Worm (Caenorhabditis elegans) whole organism, L4 larva: Measurements from ENCODE around the gene rle-1.

ENCODE experiments used
- F10B5.3 ChIP-seq: sonication (generic microtip); optimal IDR thresholded peaks from 2 replicates; lab custom pipeline; 2016; ENCODE audit warnings: mild to moderate bottlenecking, missing genetic modification characterization, missing compliant biosample characterization
- F44E2.7 ChIP-seq: fragments of 200-800 bp; sonication (Bioruptor generic); IDR thresholded peaks from 2 replicates; pipeline ENCODE4 v2.1.2; 2022; ENCODE audit warnings: missing genetic modification characterization, missing compliant biosample characterization
- R02D3.7 ChIP-seq: fragments of 150-350 bp; sonication (generic microtip); optimal IDR thresholded peaks from 3 replicates; lab custom pipeline; 2014; ENCODE audit warnings: missing biosample characterization, missing genetic modification characterization
- Y5F2A.4 ChIP-seq: fragments of 200-800 bp; sonication (Bioruptor generic); optimal IDR thresholded peaks from 2 replicates; lab custom pipeline; 2018; ENCODE audit warnings: mild to moderate bottlenecking, missing genetic modification characterization, missing compliant biosample characterization
- aly-2 ChIP-seq: sonication (generic microtip); optimal IDR thresholded peaks from 2 replicates; lab custom pipeline; 2018; ENCODE audit warnings: missing biosample characterization, missing genetic modification characterization
- ama-1 ChIP-seq: fragments of 150-350 bp; optimal IDR thresholded peaks from 2 replicates; lab custom pipeline; 2014; ENCODE audit warnings: inconsistent platforms, mixed read lengths
- attf-4 ChIP-seq: sonication (generic microtip); optimal IDR thresholded peaks from 3 replicates; lab custom pipeline; 2017; ENCODE audit warnings: missing biosample characterization, missing genetic modification characterization
- ceh-32 ChIP-seq: sonication (generic microtip); optimal IDR thresholded peaks from 2 replicates; lab custom pipeline; 2016; ENCODE audit warnings: mild to moderate bottlenecking, missing genetic modification characterization, missing compliant biosample characterization; ENCODE audit not compliant: poor library complexity
- ctbp-1 ChIP-seq: fragments of 200-800 bp; sonication (Bioruptor generic); IDR thresholded peaks from 2 replicates; pipeline ENCODE4 v1.3.6; 2022; ENCODE audit warnings: missing genetic modification reagents, missing genetic modification characterization, missing compliant biosample characterization
- daf-16 ChIP-seq, 3 experiments: sonication (generic microtip); optimal IDR thresholded peaks; 2 replicates each; lab custom pipeline; 2016 to 2017; ENCODE audit warnings: missing genetic modification characterization in 3 of 3, missing genetic modification reagents in 3 of 3, mild to moderate bottlenecking in 2 of 3, missing compliant biosample characterization in 2 of 3, missing biosample characterization in 1 of 3, moderate library complexity in 1 of 3
- dmd-6 ChIP-seq: fragments of 200-800 bp; sonication (Bioruptor generic); IDR thresholded peaks from 2 replicates; pipeline ENCODE4 v1.3.6; 2022; ENCODE audit warnings: missing genetic modification reagents, missing genetic modification characterization, missing compliant biosample characterization
- dmd-9 ChIP-seq: fragments of 200-800 bp; sonication (Bioruptor generic); IDR thresholded peaks from 2 replicates; pipeline ENCODE4 v1.3.6; 2022; ENCODE audit warnings: missing genetic modification reagents, missing genetic modification characterization, missing compliant biosample characterization
- egl-27 ChIP-seq: sonication (generic microtip); optimal IDR thresholded peaks from 3 replicates; lab custom pipeline; 2017; ENCODE audit warnings: missing biosample characterization, missing genetic modification reagents, missing genetic modification characterization
- egl-43 ChIP-seq: fragments of 200-800 bp; sonication (Bioruptor generic); IDR thresholded peaks from 2 replicates; pipeline ENCODE4 v1.3.6; 2022; ENCODE audit warnings: missing genetic modification reagents, missing genetic modification characterization, missing compliant biosample characterization
- fos-1 ChIP-seq: fragments of 150-350 bp; optimal IDR thresholded peaks from 2 replicates; lab custom pipeline; 2014; ENCODE audit warnings: missing biosample characterization, missing genetic modification characterization
- gei-8 ChIP-seq: fragments of 200-800 bp; sonication (Bioruptor generic); optimal IDR thresholded peaks from 2 replicates; lab custom pipeline; 2018; ENCODE audit warnings: mild to moderate bottlenecking, missing genetic modification characterization, missing compliant biosample characterization
- hif-1 ChIP-seq, 2 experiments: sonication (generic microtip); optimal IDR thresholded peaks; 2 replicates each; lab custom pipeline; 2016 to 2017; ENCODE audit warnings: missing compliant biosample characterization in 2 of 2, missing genetic modification characterization in 2 of 2, missing genetic modification reagents in 2 of 2, missing genotype in 2 of 2, mild to moderate bottlenecking in 1 of 2
- hlh-30 ChIP-seq: sonication (generic microtip); optimal IDR thresholded peaks from 2 replicates; lab custom pipeline; 2017; ENCODE audit warnings: antibody characterized with exemption, mild to moderate bottlenecking, missing genetic modification characterization, missing compliant biosample characterization; ENCODE audit not compliant: insufficient read depth
- jun-1 ChIP-seq: fragments of 150-350 bp; optimal IDR thresholded peaks from 2 replicates; lab custom pipeline; 2014; ENCODE audit warnings: missing biosample characterization, missing genetic modification reagents, missing genetic modification characterization
- lin-1 ChIP-seq: fragments of 200-800 bp; sonication (Bioruptor generic); IDR thresholded peaks from 2 replicates; pipeline ENCODE4 v1.3.6; 2022; ENCODE audit warnings: missing genetic modification reagents, missing genetic modification characterization, missing compliant biosample characterization
- lin-15B ChIP-seq: fragments of 150-350 bp; sonication (generic microtip); optimal IDR thresholded peaks from 3 replicates; lab custom pipeline; 2014; ENCODE audit warnings: missing biosample characterization, missing genetic modification characterization
- lin-38 ChIP-seq: fragments of 200-800 bp; sonication (Bioruptor generic); IDR thresholded peaks from 2 replicates; pipeline ENCODE4 v1.3.6; 2022; ENCODE audit warnings: missing genetic modification reagents, missing genetic modification characterization, missing compliant biosample characterization
- lsy-2 ChIP-seq, 2 experiments: fragments of 150-350 bp in 1 of 2; sonication (generic microtip) in 1 of 2; optimal IDR thresholded peaks; 2 replicates each; lab custom pipeline; 2014 to 2017; ENCODE audit warnings: missing biosample characterization in 2 of 2, missing genetic modification characterization in 2 of 2
- madf-5 ChIP-seq, 2 experiments: fragments of 200-800 bp; sonication (Bioruptor generic); IDR thresholded peaks; 2 replicates each; pipeline ENCODE4 v1.3.6; 2022; ENCODE audit warnings: missing compliant biosample characterization in 2 of 2, missing genetic modification characterization in 2 of 2
- mdl-1 ChIP-seq, 2 experiments: fragments of 150-350 bp in 1 of 2; sonication (generic microtip) in 1 of 2; optimal IDR thresholded peaks; 2 replicates each; lab custom pipeline; 2014 to 2017; ENCODE audit warnings: missing biosample characterization in 2 of 2, missing genetic modification characterization in 2 of 2
- mep-1 ChIP-seq: fragments of 150-350 bp; sonication (generic microtip); optimal IDR thresholded peaks from 3 replicates; lab custom pipeline; 2014; ENCODE audit warnings: missing biosample characterization, missing genetic modification characterization
- mes-2 ChIP-seq: sonication (generic microtip); optimal IDR thresholded peaks from 2 replicates; lab custom pipeline; 2016; ENCODE audit warnings: missing genotype, mild to moderate bottlenecking, missing genetic modification characterization, missing compliant biosample characterization; ENCODE audit not compliant: poor library complexity, severe bottlenecking
- mxl-2 ChIP-seq: fragments of 200-800 bp; sonication (Bioruptor generic); conservative IDR thresholded peaks from 2 replicates; pipeline ENCODE4 v1.3.6; 2022; ENCODE audit warnings: missing genetic modification reagents, missing genetic modification characterization, missing compliant biosample characterization
- mxl-3 ChIP-seq: fragments of 200-800 bp; sonication (Bioruptor generic); optimal IDR thresholded peaks from 2 replicates; lab custom pipeline; 2018; ENCODE audit warnings: mild to moderate bottlenecking, missing genetic modification characterization, missing compliant biosample characterization
- nhr-10 ChIP-seq: fragments of 150-350 bp; optimal IDR thresholded peaks from 2 replicates; lab custom pipeline; 2014; ENCODE audit warnings: missing biosample characterization, missing genetic modification characterization
- nhr-102 ChIP-seq: sonication (generic microtip); optimal IDR thresholded peaks from 2 replicates; lab custom pipeline; 2016; ENCODE audit warnings: mild to moderate bottlenecking, missing genetic modification characterization, moderate library complexity, missing compliant biosample characterization
- nhr-11 ChIP-seq: fragments of 150-350 bp; optimal IDR thresholded peaks from 2 replicates; lab custom pipeline; 2014; ENCODE audit warnings: missing biosample characterization, missing genetic modification characterization
- nhr-111 ChIP-seq: fragments of 200-800 bp; sonication (Bioruptor generic); optimal IDR thresholded peaks from 2 replicates; lab custom pipeline; 2018; ENCODE audit warnings: mild to moderate bottlenecking, missing genetic modification characterization, missing compliant biosample characterization
- nhr-237 ChIP-seq: sonication (generic microtip); optimal IDR thresholded peaks from 2 replicates; lab custom pipeline; 2017; ENCODE audit warnings: missing biosample characterization, missing genetic modification characterization
- nhr-25 ChIP-seq: sonication (generic microtip); optimal IDR thresholded peaks from 2 replicates; lab custom pipeline; 2017; ENCODE audit warnings: missing genetic modification characterization, mild to moderate bottlenecking, missing compliant biosample characterization, antibody characterized with exemption, moderate library complexity, borderline replicate concordance; ENCODE audit not compliant: insufficient read depth
- nhr-41 ChIP-seq: fragments of 200-800 bp; sonication (Bioruptor generic); IDR thresholded peaks from 2 replicates; pipeline ENCODE4 v1.3.6; 2022; ENCODE audit warnings: missing genetic modification reagents, missing genetic modification characterization, missing compliant biosample characterization
- nhr-6 ChIP-seq: fragments of 150-350 bp; optimal IDR thresholded peaks from 2 replicates; lab custom pipeline; 2014; ENCODE audit warnings: missing biosample characterization, missing genetic modification characterization
- php-3 ChIP-seq: fragments of 200-800 bp; sonication (Bioruptor generic); IDR thresholded peaks from 2 replicates; pipeline ENCODE4 v1.3.6; 2022; ENCODE audit warnings: missing genetic modification reagents, missing genetic modification characterization, missing compliant biosample characterization
- rbr-2 ChIP-seq: sonication (generic microtip); optimal IDR thresholded peaks from 2 replicates; lab custom pipeline; 2016; ENCODE audit warnings: missing genotype, missing genetic modification characterization, missing compliant biosample characterization
- sdz-12 ChIP-seq: fragments of 200-800 bp; sonication (Bioruptor generic); optimal IDR thresholded peaks from 2 replicates; lab custom pipeline; 2018; ENCODE audit warnings: mild to moderate bottlenecking, missing genetic modification characterization, missing compliant biosample characterization
- set-16 ChIP-seq: fragments of 200-800 bp; sonication (Bioruptor generic); IDR thresholded peaks from 2 replicates; pipeline ENCODE4 v1.3.6; 2022; ENCODE audit warnings: missing genetic modification reagents, missing genetic modification characterization, missing compliant biosample characterization
- skn-1 ChIP-seq: fragments of 150-350 bp; optimal IDR thresholded peaks from 2 replicates; lab custom pipeline; 2014; ENCODE audit warnings: missing biosample characterization, missing genetic modification characterization
- snpc-1.2 ChIP-seq: fragments of 200-800 bp; sonication (Bioruptor generic); IDR thresholded peaks from 2 replicates; pipeline ENCODE4 v1.3.6; 2022; ENCODE audit warnings: missing genetic modification reagents, missing genetic modification characterization, missing compliant biosample characterization
- spr-1 ChIP-seq: sonication (generic microtip); optimal IDR thresholded peaks from 2 replicates; lab custom pipeline; 2016; ENCODE audit warnings: mild to moderate bottlenecking, missing genetic modification characterization, missing compliant biosample characterization
- tra-1 ChIP-seq: fragments of 200-800 bp; sonication (Bioruptor generic); IDR thresholded peaks from 2 replicates; pipeline ENCODE4 v1.3.6; 2022; ENCODE audit warnings: missing genetic modification reagents, missing genetic modification characterization, missing compliant biosample characterization
- unc-62 ChIP-seq, 3 experiments: fragments of 150-350 bp in 1 of 3; sonication (generic microtip); optimal IDR thresholded peaks in 2 of 3; peaks in 1 of 3; 1 replicate in 1 of 3; 2 replicates in 2 of 3; lab custom pipeline; 2014 to 2017; ENCODE audit warnings: missing biosample characterization in 3 of 3, missing genetic modification characterization in 3 of 3, missing genetic modification reagents in 3 of 3, missing genotype in 1 of 3
- vab-7 ChIP-seq: fragments of 200-800 bp; sonication (Bioruptor generic); IDR thresholded peaks from 2 replicates; pipeline ENCODE4 v1.3.6; 2022; ENCODE audit warnings: missing genetic modification reagents, missing genetic modification characterization, missing compliant biosample characterization
- zag-1 ChIP-seq: fragments of 150-350 bp; optimal IDR thresholded peaks from 2 replicates; lab custom pipeline; 2014; ENCODE audit warnings: missing biosample characterization, missing genetic modification characterization
- ztf-7 ChIP-seq: fragments of 150-350 bp; optimal IDR thresholded peaks from 2 replicates; lab custom pipeline; 2014; ENCODE audit warnings: missing biosample characterization, missing genetic modification characterization

Gene rle-1

ce11 chrIII:10989491-10990032, 53.5 kb downstream of the rle-1 start (continued):
- TF ChIP-seq hif-1 (tag; optimal IDR thresholded peaks at IDR 0.05; lab: Kevin White, UChicago) (peak; percentile 75 to 77), hlh-30 (tag; lab: Kevin White, UChicago) (peak; percentile 94), set-16 (GFP tag; lab: Robert Waterston, UW) (peak; percentile 85), nhr-41 (GFP tag; lab: Robert Waterston, UW) (peak; percentile 98), nhr-11 (tag; lab: Kevin White, UChicago) (peak; percentile 90), snpc-1.2 (GFP tag; lab: Robert Waterston, UW) (peak; percentile 93), nhr-102 (tag; lab: Kevin White, UChicago) (peak; percentile 96), ctbp-1 (GFP tag; lab: Robert Waterston, UW) (peak; percentile 98), gei-8 (GFP tag; lab: Kevin White, UChicago) (peak; percentile 96), R02D3.7 (tag; lab: Kevin White, UChicago) (peak; percentile 17), Y5F2A.4 (GFP tag; lab: Kevin White, UChicago) (peak; percentile 88), egl-27 (tag; lab: Kevin White, UChicago) (peak; percentile 89), dmd-6 (peak; percentile 95), lin-38 (peak; percentile 94), skn-1 (no peak), nhr-25 (peak; percentile 91), fos-1 (tag; lab: Kevin White, UChicago) (no peak), aly-2 (no peak), lsy-2 (tag; optimal IDR thresholded peaks at IDR 0.05; lab: Kevin White, UChicago) (peak; percentile 81 to 94), sdz-12 (GFP tag; lab: Kevin White, UChicago) (peak; percentile 92), egl-43 (GFP tag; lab: Robert Waterston, UW) (peak; percentile 99), ceh-32 (peak; percentile 80), lin-15B (tag; lab: Kevin White, UChicago) (peak; percentile 48), tra-1 (GFP tag; lab: Robert Waterston, UW) (peak; percentile 97), daf-16 (GFP tag; optimal IDR thresholded peaks at IDR 0.05; lab: Kevin White, UChicago) (peak; percentile 89 to 92), daf-16 (tag; optimal IDR thresholded peaks at IDR 0.05; lab: Kevin White, UChicago) (peak; percentile 87), nhr-6 (peak; percentile 65), mes-2 (tag; lab: Kevin White, UChicago) (peak; percentile 96), attf-4 (tag; lab: Kevin White, UChicago) (no peak), jun-1 (tag; lab: Kevin White, UChicago) (peak; percentile 94), php-3 (GFP tag; lab: Robert Waterston, UW) (peak; percentile 96), vab-7 (GFP tag; lab: Robert Waterston, UW) (peak; percentile 98), dmd-9 (GFP tag; lab: Robert Waterston, UW) (peak; percentile 94), zag-1 (peak; percentile 70), F10B5.3 (tag; lab: Kevin White, UChicago) (peak; percentile 91), F44E2.7 (peak; percentile 97), mxl-3 (GFP tag; lab: Kevin White, UChicago) (peak; percentile 90), nhr-10 (tag; lab: Kevin White, UChicago) (peak; percentile 74), unc-62 (GFP tag; optimal IDR thresholded peaks at IDR 0.05 in 1 of 2; lab: Kevin White, UChicago) (peak in 1 of 2 experiments; percentile 100), unc-62 (tag; optimal IDR thresholded peaks at IDR 0.05; lab: Kevin White, UChicago) (peak; percentile 59), nhr-237 (peak; percentile 35), nhr-111 (peak; percentile 90), mxl-2 (peak; percentile 91), rbr-2 (peak; percentile 97), lin-1 (peak; percentile 94), ama-1 (lab: Kevin White, UChicago) (peak; percentile 55), madf-5 (GFP tag; IDR thresholded peaks at IDR 0.05; lab: Robert Waterston, UW) (peak; percentile 92 to 96), spr-1 (tag; lab: Kevin White, UChicago) (peak; percentile 95), mdl-1 (tag; optimal IDR thresholded peaks at IDR 0.05; lab: Kevin White, UChicago) (peak; percentile 50 to 64), ztf-7 (tag; lab: Kevin White, UChicago) (peak; percentile 93), mep-1 (tag; lab: Kevin White, UChicago) (peak; percentile 98)
